Worm (Caenorhabditis elegans) whole organism, L3 larva: ENCODE measurements around the gene F45E1.1.

Experiments
- ZK546.5 ChIP-seq: sonication (generic microtip); optimal IDR thresholded peaks from 2 replicates; lab custom pipeline; 2017; ENCODE audit warnings: missing biosample characterization, missing genetic modification characterization
- aly-2 ChIP-seq: fragments of 150-350 bp; optimal IDR thresholded peaks from 2 replicates; lab custom pipeline; 2014; ENCODE audit warnings: missing biosample characterization, missing genetic modification characterization
- ceh-82 ChIP-seq: fragments of 150-350 bp; optimal IDR thresholded peaks from 2 replicates; lab custom pipeline; 2014; ENCODE audit warnings: missing biosample characterization, missing genetic modification characterization
- daf-12 ChIP-seq: fragments of 150-350 bp; optimal IDR thresholded peaks from 2 replicates; lab custom pipeline; 2014; ENCODE audit warnings: missing biosample characterization, missing genetic modification reagents, missing genetic modification characterization
- fkh-10 ChIP-seq: sonication (generic microtip); optimal IDR thresholded peaks from 2 replicates; lab custom pipeline; 2017; ENCODE audit warnings: missing biosample characterization, missing genetic modification reagents, missing genetic modification characterization
- fos-1 ChIP-seq: fragments of 150-350 bp; optimal IDR thresholded peaks from 2 replicates; lab custom pipeline; 2014; ENCODE audit warnings: missing biosample characterization, missing genetic modification characterization
- nfya-1 ChIP-seq: sonication (generic microtip); optimal IDR thresholded peaks from 2 replicates; lab custom pipeline; 2017; ENCODE audit warnings: missing genetic modification characterization, mild to moderate bottlenecking, missing compliant biosample characterization, antibody characterized with exemption, moderate library complexity; ENCODE audit not compliant: insufficient read depth
- nhr-11 ChIP-seq: fragments of 150-350 bp; optimal IDR thresholded peaks from 2 replicates; lab custom pipeline; 2014; ENCODE audit warnings: missing biosample characterization, missing genetic modification characterization
- nhr-23 ChIP-seq: fragments of 150-350 bp; optimal IDR thresholded peaks from 2 replicates; lab custom pipeline; 2014; ENCODE audit warnings: missing biosample characterization, missing genetic modification reagents, missing genetic modification characterization
- nhr-43 ChIP-seq: sonication (generic microtip); optimal IDR thresholded peaks from 2 replicates; lab custom pipeline; 2016; ENCODE audit warnings: mild to moderate bottlenecking, missing genetic modification characterization, missing compliant biosample characterization; ENCODE audit not compliant: poor library complexity, severe bottlenecking
- pqm-1 ChIP-seq: fragments of 150-350 bp; optimal IDR thresholded peaks from 2 replicates; lab custom pipeline; 2017; ENCODE audit warnings: missing biosample characterization, missing genetic modification characterization, inconsistent platforms
- sea-2 ChIP-seq: fragments of 150-350 bp; sonication (generic microtip); optimal IDR thresholded peaks from 4 replicates; lab custom pipeline; 2014; ENCODE audit warnings: missing biosample characterization, missing genetic modification reagents, missing genetic modification characterization
- unc-62 ChIP-seq: fragments of 150-350 bp; sonication (generic microtip); optimal IDR thresholded peaks from 4 replicates; lab custom pipeline; 2014; ENCODE audit warnings: missing biosample characterization, missing genetic modification reagents, missing genetic modification characterization

DNA sequence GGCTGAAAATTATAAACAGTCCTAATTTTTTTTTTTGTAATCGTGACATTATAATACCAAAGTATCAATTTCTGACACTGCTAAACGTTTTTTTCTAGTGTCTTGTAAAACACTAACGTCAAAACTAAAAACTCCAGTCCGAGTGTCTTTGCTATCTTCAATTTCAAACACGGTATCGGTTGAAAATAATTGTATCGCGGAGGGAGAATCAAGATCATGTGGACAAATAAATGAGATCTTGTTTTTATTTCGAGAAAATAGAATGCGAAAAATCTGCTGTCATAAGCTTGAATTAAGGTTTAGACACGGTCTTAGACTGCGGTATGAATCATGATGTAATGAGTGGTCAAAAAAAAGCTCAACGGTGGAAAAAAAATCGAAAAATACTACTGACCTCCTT is 45.2 kb downstream of the F45E1.1 start:
- TF ChIP-seq aly-2 (tag; lab: Kevin White, UChicago) (no peak), fkh-10 (no peak), nfya-1 (tag; lab: Kevin White, UChicago) (no peak), nhr-23 (tag; lab: Kevin White, UChicago) (no peak), sea-2 (GFP tag; lab: Kevin White, UChicago) (no peak), ZK546.5 (no peak), nhr-43 (tag; lab: Kevin White, UChicago) (peak; percentile 29), unc-62 (no peak), fos-1 (tag; lab: Kevin White, UChicago) (no peak), pqm-1 (tag; lab: Kevin White, UChicago) (no peak), nhr-11 (tag; lab: Kevin White, UChicago) (no peak), ceh-82 (tag; lab: Kevin White, UChicago) (no peak), daf-12 (tag; lab: Kevin White, UChicago) (no peak)
